Worm (Caenorhabditis elegans): ENCODE results near the gene twk-16.

The twk-16 gene

ce11 chrX:3063274-3063673 is 17.7 kb upstream of the twk-16 start, which contains the start of gene ceh-30:
TSS of gene ceh-30 (plus strand) at chrX:3063574.
- TF ChIP-seq unc-62 (GFP tag; optimal IDR thresholded peaks at IDR 0.05) = no peak

ce11 chrX:3067052-3067451 is 13.9 kb upstream of the twk-16 start:
- TF ChIP-seq unc-62 (GFP tag; optimal IDR thresholded peaks at IDR 0.05) = no peak

ce11 chrX:3070322-3070721 is 10.6 kb upstream of the twk-16 start, which contains the start of gene ceh-31:
TSS of gene ceh-31 (minus strand) at chrX:3070422.
- no peak for TF ChIP-seq unc-62 (GFP tag; optimal IDR thresholded peaks at IDR 0.05)

- no peak for TF ChIP-seq unc-62 (GFP tag; optimal IDR thresholded peaks at IDR 0.05)
These were observed 6.3 kb downstream of the twk-16 start, which contains the start of gene F52E4.5 for ce11 chrX:3087245-3087644. TSS of gene F52E4.5 (minus strand) at chrX:3087345.

ce11 chrX:3087647-3088046 is 6.7 kb downstream of the twk-16 start:
- TF ChIP-seq unc-62 (GFP tag; optimal IDR thresholded peaks at IDR 0.05) = no peak

- no peak for TF ChIP-seq unc-62 (GFP tag; optimal IDR thresholded peaks at IDR 0.05)
These were observed 8.5 kb downstream of the twk-16 start, which contains the start of gene pccb-1 for ce11 chrX:3089423-3089822. TSS of gene pccb-1 (plus strand) at chrX:3089549.

ce11 chrX:3089894-3090414 is 9.0 kb downstream of the twk-16 start:
- no peak for TF ChIP-seq unc-62 (GFP tag; optimal IDR thresholded peaks at IDR 0.05)

ce11 chrX:3091119-3091746 is 10.3 kb downstream of the twk-16 start:
- TF ChIP-seq unc-62 (GFP tag; optimal IDR thresholded peaks at IDR 0.05) = no peak

ce11 chrX:3092460-3092859 is 11.5 kb downstream of the twk-16 start:
- no peak for TF ChIP-seq unc-62 (GFP tag; optimal IDR thresholded peaks at IDR 0.05)

ce11 chrX:3094304-3094703 is 13.4 kb downstream of the twk-16 start, which contains the start of gene wrt-2:
TSS of gene wrt-2 (minus strand) at chrX:3094349.
- TF ChIP-seq unc-62 (GFP tag; optimal IDR thresholded peaks at IDR 0.05) = no peak

- no peak for TF ChIP-seq unc-62 (GFP tag; optimal IDR thresholded peaks at IDR 0.05)
These were observed 18.9 kb downstream of the twk-16 start, which contains the start of gene sec-3 for ce11 chrX:3099832-3100231. TSS of gene sec-3 (minus strand) at chrX:3099852.

ce11 chrX:3101562-3101961 is 20.6 kb downstream of the twk-16 start:
- no peak for TF ChIP-seq unc-62 (GFP tag; optimal IDR thresholded peaks at IDR 0.05)

- no peak for TF ChIP-seq unc-62 (GFP tag; optimal IDR thresholded peaks at IDR 0.05)
These were observed 21.2 kb downstream of the twk-16 start, which contains the start of gene ztf-13 for ce11 chrX:3102165-3102564. TSS of gene ztf-13 (minus strand) at chrX:3102175.

- no peak for TF ChIP-seq unc-62 (GFP tag; optimal IDR thresholded peaks at IDR 0.05)
These were observed 21.9 kb downstream of the twk-16 start for ce11 chrX:3102817-3103216.

- TF ChIP-seq unc-62 (GFP tag; optimal IDR thresholded peaks at IDR 0.05) = no peak
These were observed 25.2 kb downstream of the twk-16 start, which contains the start of gene K10B3.5 for ce11 chrX:3106137-3106536. TSS of gene K10B3.5 (minus strand) at chrX:3106479.

- no peak for TF ChIP-seq unc-62 (GFP tag; optimal IDR thresholded peaks at IDR 0.05)
These were observed 27.7 kb downstream of the twk-16 start for ce11 chrX:3108603-3109002.

ce11 chrX:3110576-3110975 is 29.7 kb downstream of the twk-16 start, which contains the start of gene gpcp-1:
TSS of gene gpcp-1 (minus strand) at chrX:3110628.
- no peak for TF ChIP-seq unc-62 (GFP tag; optimal IDR thresholded peaks at IDR 0.05)
